Worm (Caenorhabditis elegans) whole organism, L4 larva: ENCODE measurements around the gene F10C2.7.

Source experiments
- D1046.2 ChIP-seq: fragments of 200-800 bp; sonication (Bioruptor generic); IDR thresholded peaks from 2 replicates; pipeline ENCODE4 v1.3.6; 2022; ENCODE audit warnings: missing genetic modification characterization, missing compliant biosample characterization
- F10B5.3 ChIP-seq: sonication (generic microtip); optimal IDR thresholded peaks from 2 replicates; lab custom pipeline; 2016; ENCODE audit warnings: mild to moderate bottlenecking, missing genetic modification characterization, missing compliant biosample characterization
- F44E2.7 ChIP-seq: fragments of 200-800 bp; sonication (Bioruptor generic); IDR thresholded peaks from 2 replicates; pipeline ENCODE4 v2.1.2; 2022; ENCODE audit warnings: missing genetic modification characterization, missing compliant biosample characterization
- T20F7.1 ChIP-seq: fragments of 200-800 bp; sonication (Bioruptor generic); optimal IDR thresholded peaks from 2 replicates; lab custom pipeline; 2018; ENCODE audit warnings: mild to moderate bottlenecking, missing genetic modification characterization, missing compliant biosample characterization
- Y75B8A.6 ChIP-seq: fragments of 200-800 bp; sonication (Bioruptor generic); IDR thresholded peaks from 2 replicates; pipeline ENCODE4 v1.3.6; 2022; ENCODE audit warnings: missing genetic modification reagents, missing genetic modification characterization, missing compliant biosample characterization
- ZK337.2 ChIP-seq: fragments of 200-800 bp; sonication (Bioruptor generic); IDR thresholded peaks from 2 replicates; pipeline ENCODE4 v1.3.6; 2022; ENCODE audit warnings: missing genetic modification reagents, missing genetic modification characterization, missing compliant biosample characterization
- aha-1 ChIP-seq: fragments of 150-350 bp; peaks from one replicate; lab custom pipeline; 2014; ENCODE audit warnings: missing biosample characterization, missing genetic modification characterization
- ama-1 ChIP-seq: fragments of 150-350 bp; optimal IDR thresholded peaks from 2 replicates; lab custom pipeline; 2014; ENCODE audit warnings: inconsistent platforms, mixed read lengths
- attf-4 ChIP-seq: sonication (generic microtip); optimal IDR thresholded peaks from 3 replicates; lab custom pipeline; 2017; ENCODE audit warnings: missing biosample characterization, missing genetic modification characterization
- ceh-20 ChIP-seq: fragments of 200-800 bp; sonication (Bioruptor generic); IDR thresholded peaks from 2 replicates; pipeline ENCODE4 v1.3.6; 2022; ENCODE audit warnings: missing genetic modification reagents, missing genetic modification characterization, missing compliant biosample characterization
- ceh-28 ChIP-seq: fragments of 150-350 bp; optimal IDR thresholded peaks from 2 replicates; lab custom pipeline; 2014; ENCODE audit warnings: missing biosample characterization, missing genetic modification reagents, missing genetic modification characterization
- ceh-32 ChIP-seq: sonication (generic microtip); optimal IDR thresholded peaks from 2 replicates; lab custom pipeline; 2016; ENCODE audit warnings: mild to moderate bottlenecking, missing genetic modification characterization, missing compliant biosample characterization; ENCODE audit not compliant: poor library complexity
- ctbp-1 ChIP-seq: fragments of 200-800 bp; sonication (Bioruptor generic); IDR thresholded peaks from 2 replicates; pipeline ENCODE4 v1.3.6; 2022; ENCODE audit warnings: missing genetic modification reagents, missing genetic modification characterization, missing compliant biosample characterization
- daf-12 ChIP-seq: fragments of 150-350 bp; optimal IDR thresholded peaks from 2 replicates; lab custom pipeline; 2014; ENCODE audit warnings: missing biosample characterization, missing genetic modification reagents, missing genetic modification characterization
- dmd-6 ChIP-seq: fragments of 200-800 bp; sonication (Bioruptor generic); IDR thresholded peaks from 2 replicates; pipeline ENCODE4 v1.3.6; 2022; ENCODE audit warnings: missing genetic modification reagents, missing genetic modification characterization, missing compliant biosample characterization
- dve-1 ChIP-seq: sonication (generic microtip); optimal IDR thresholded peaks from 2 replicates; lab custom pipeline; 2017; ENCODE audit warnings: antibody characterized with exemption, mild to moderate bottlenecking, missing genetic modification characterization, missing compliant biosample characterization; ENCODE audit not compliant: insufficient read depth
- egl-43 ChIP-seq: fragments of 200-800 bp; sonication (Bioruptor generic); IDR thresholded peaks from 2 replicates; pipeline ENCODE4 v1.3.6; 2022; ENCODE audit warnings: missing genetic modification reagents, missing genetic modification characterization, missing compliant biosample characterization
- gei-8 ChIP-seq: fragments of 200-800 bp; sonication (Bioruptor generic); optimal IDR thresholded peaks from 2 replicates; lab custom pipeline; 2018; ENCODE audit warnings: mild to moderate bottlenecking, missing genetic modification characterization, missing compliant biosample characterization
- hmg-1.1 ChIP-seq: fragments of 200-800 bp; sonication (Bioruptor generic); IDR thresholded peaks from 2 replicates; pipeline ENCODE4 v1.3.6; 2022; ENCODE audit warnings: missing genetic modification reagents, missing genetic modification characterization, missing compliant biosample characterization
- lin-29 ChIP-seq: fragments of 200-800 bp; sonication (Bioruptor generic); IDR thresholded peaks from 2 replicates; pipeline ENCODE4 v1.3.6; 2022; ENCODE audit warnings: missing genetic modification reagents, missing genetic modification characterization, missing compliant biosample characterization
- lin-38 ChIP-seq: fragments of 200-800 bp; sonication (Bioruptor generic); IDR thresholded peaks from 2 replicates; pipeline ENCODE4 v1.3.6; 2022; ENCODE audit warnings: missing genetic modification reagents, missing genetic modification characterization, missing compliant biosample characterization
- lin-39 ChIP-seq: fragments of 150-350 bp; optimal IDR thresholded peaks from 2 replicates; lab custom pipeline; 2014; ENCODE audit warnings: missing biosample characterization, missing genetic modification reagents, missing genetic modification characterization
- lir-3 ChIP-seq: sonication (generic microtip); optimal IDR thresholded peaks from 2 replicates; lab custom pipeline; 2016; ENCODE audit warnings: mild to moderate bottlenecking, missing genetic modification characterization, missing compliant biosample characterization
- mep-1 ChIP-seq: fragments of 150-350 bp; sonication (generic microtip); optimal IDR thresholded peaks from 3 replicates; lab custom pipeline; 2014; ENCODE audit warnings: missing biosample characterization, missing genetic modification characterization
- mxl-2 ChIP-seq: fragments of 200-800 bp; sonication (Bioruptor generic); conservative IDR thresholded peaks from 2 replicates; pipeline ENCODE4 v1.3.6; 2022; ENCODE audit warnings: missing genetic modification reagents, missing genetic modification characterization, missing compliant biosample characterization
- nhr-11 ChIP-seq: fragments of 150-350 bp; optimal IDR thresholded peaks from 2 replicates; lab custom pipeline; 2014; ENCODE audit warnings: missing biosample characterization, missing genetic modification characterization
- nhr-237 ChIP-seq: sonication (generic microtip); optimal IDR thresholded peaks from 2 replicates; lab custom pipeline; 2017; ENCODE audit warnings: missing biosample characterization, missing genetic modification characterization
- nhr-77 ChIP-seq: fragments of 150-350 bp; optimal IDR thresholded peaks from 2 replicates; lab custom pipeline; 2014; ENCODE audit warnings: missing biosample characterization, missing genetic modification characterization
- saeg-2 ChIP-seq: fragments of 200-800 bp; sonication (Bioruptor generic); IDR thresholded peaks from 2 replicates; pipeline ENCODE4 v1.3.6; 2022; ENCODE audit warnings: missing genetic modification reagents, missing genetic modification characterization, missing compliant biosample characterization
- set-16 ChIP-seq: fragments of 200-800 bp; sonication (Bioruptor generic); IDR thresholded peaks from 2 replicates; pipeline ENCODE4 v1.3.6; 2022; ENCODE audit warnings: missing genetic modification reagents, missing genetic modification characterization, missing compliant biosample characterization
- skn-1 ChIP-seq: fragments of 150-350 bp; optimal IDR thresholded peaks from 2 replicates; lab custom pipeline; 2014; ENCODE audit warnings: missing biosample characterization, missing genetic modification characterization
- unc-39 ChIP-seq: sonication (generic microtip); optimal IDR thresholded peaks from 2 replicates; lab custom pipeline; 2017; ENCODE audit warnings: missing biosample characterization, missing genetic modification characterization
- unc-62 ChIP-seq, 3 experiments: fragments of 150-350 bp in 1 of 3; sonication (generic microtip); optimal IDR thresholded peaks in 2 of 3; peaks in 1 of 3; 1 replicate in 1 of 3; 2 replicates in 2 of 3; lab custom pipeline; 2014 to 2017; ENCODE audit warnings: missing biosample characterization in 3 of 3, missing genetic modification characterization in 3 of 3, missing genetic modification reagents in 3 of 3, missing genotype in 1 of 3
- vab-7 ChIP-seq: fragments of 200-800 bp; sonication (Bioruptor generic); IDR thresholded peaks from 2 replicates; pipeline ENCODE4 v1.3.6; 2022; ENCODE audit warnings: missing genetic modification reagents, missing genetic modification characterization, missing compliant biosample characterization

F10C2.7 gene

ce11 chrV:12026878-12027477 lies 26.7 kb upstream of the F10C2.7 start (continued):
- TF ChIP-seq dmd-6 (no peak), vab-7 (GFP tag; lab: Robert Waterston, UW) (peak; percentile 24; the same call in 1 of the 2 replicates), ama-1 (lab: Kevin White, UChicago) (no peak)

- no peak for TF ChIP-seq lin-29
- no peak for TF ChIP-seq ZK337.2 (GFP tag; lab: Robert Waterston, UW)
- no peak for TF ChIP-seq egl-43 (GFP tag; lab: Robert Waterston, UW)
- no peak for TF ChIP-seq ctbp-1 (GFP tag; lab: Robert Waterston, UW)
- TF ChIP-seq F10B5.3 (tag; lab: Kevin White, UChicago), result no peak
- no peak for TF ChIP-seq skn-1
- TF ChIP-seq, all 104 proteins: peak for 0
Observed at ce11 chrV:12028151-12028550, 25.5 kb upstream of the F10C2.7 start.

DNA sequence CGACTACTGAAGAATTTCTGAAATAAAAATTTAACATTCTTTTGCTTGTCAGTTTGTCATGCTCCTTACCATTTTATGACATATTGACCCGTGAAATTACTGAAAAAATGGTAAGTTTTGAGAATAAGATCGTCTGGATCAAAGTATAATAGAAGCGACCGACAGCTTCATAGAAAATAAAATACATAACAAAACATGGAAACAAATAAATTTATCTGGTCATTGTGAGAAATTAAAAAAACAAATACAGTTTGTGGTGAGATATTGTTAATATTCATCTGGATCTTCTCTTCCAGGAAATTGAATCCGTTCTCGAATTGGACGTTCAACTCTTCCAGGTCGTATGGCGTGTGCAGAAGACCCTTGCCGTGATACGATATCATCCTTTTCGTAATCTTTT lies 21.6 kb upstream of the F10C2.7 start, which contains the start of gene pkc-1:
TSS of gene pkc-1 (minus strand) at position 101 of the 400 bp plus-strand sequence.
- TF ChIP-seq D1046.2 (GFP tag; lab: Robert Waterston, UW), result no peak
- TF ChIP-seq aha-1 (tag; lab: Kevin White, UChicago), result peak; percentile 52
- no peak for TF ChIP-seq T20F7.1 (GFP tag; lab: Kevin White, UChicago)
- TF ChIP-seq lin-38 (GFP tag; lab: Robert Waterston, UW), result no peak
- TF ChIP-seq, all 104 proteins: peak for 1

- TF ChIP-seq aha-1 (tag; lab: Kevin White, UChicago) (peak; percentile 13), unc-39 (tag; lab: Kevin White, UChicago) (no peak)
Observed at ce11 chrV:12033841-12034240, 19.9 kb upstream of the F10C2.7 start.

DNA sequence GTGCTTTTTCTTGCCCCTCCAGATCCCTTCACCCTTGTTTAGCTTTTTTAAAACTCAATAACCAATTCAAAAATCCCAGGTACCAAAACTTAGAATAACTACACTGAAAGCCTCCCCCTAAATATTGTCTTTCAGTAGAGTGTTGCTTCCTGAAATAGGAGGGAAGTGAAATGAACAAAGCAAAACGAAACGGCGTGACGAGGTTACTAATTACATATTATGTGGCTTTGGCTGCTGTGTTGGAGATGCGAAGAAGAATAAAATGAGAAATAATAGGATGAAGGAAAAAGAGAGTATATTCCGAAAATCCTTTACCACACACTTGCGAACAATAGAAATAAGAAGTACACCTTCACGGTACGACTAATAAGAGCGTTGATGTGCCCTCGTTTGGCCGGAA lies 17.6 kb upstream of the F10C2.7 start:
- TF ChIP-seq attf-4 (no peak), F44E2.7 (GFP tag; lab: Robert Waterston, UW) (no peak), set-16 (GFP tag; lab: Robert Waterston, UW) (no peak), ceh-20 (no peak), saeg-2 (GFP tag; lab: Robert Waterston, UW) (no peak), ceh-28 (tag; lab: Kevin White, UChicago) (no peak), daf-12 (no peak), mxl-2 (GFP tag; lab: Robert Waterston, UW) (no peak), nhr-77 (tag; lab: Kevin White, UChicago) (no peak), nhr-237 (no peak), Y75B8A.6 (no peak), skn-1 (no peak), dve-1 (tag; lab: Kevin White, UChicago) (no peak), nhr-11 (no peak), ceh-32 (no peak), gei-8 (GFP tag; lab: Kevin White, UChicago) (no peak), mep-1 (tag; lab: Kevin White, UChicago) (no peak), lir-3 (tag; lab: Kevin White, UChicago) (no peak), lin-39 (tag; lab: Kevin White, UChicago) (no peak)

- TF ChIP-seq hmg-1.1 (GFP tag; lab: Robert Waterston, UW) (no peak), unc-62 (GFP tag; optimal IDR thresholded peaks at IDR 0.05 in 1 of 2; lab: Kevin White, UChicago) (peak in 1 of 2 experiments; percentile 64), unc-62 (tag; optimal IDR thresholded peaks at IDR 0.05; lab: Kevin White, UChicago) (no peak)
- TF ChIP-seq, all 104 proteins: peak for 1
Observed at ce11 chrV:12037889-12038288, 15.8 kb upstream of the F10C2.7 start.
